Fruit fly (Drosophila melanogaster) whole organism, embryonic: ENCODE data around the gene Tnpo.

Experiments
- CG10321 ChIP-seq: fragments of 200-800 bp; sonication (Bioruptor generic); IDR thresholded peaks from 2 replicates; pipeline ENCODE4 v1.3.6; 2022; ENCODE audit warnings: missing biosample characterization, missing genetic modification characterization
- CG11093 ChIP-seq: fragments of 200-800 bp; sonication (Bioruptor generic); IDR thresholded peaks from 3 replicates; pipeline ENCODE4 v1.3.6; 2022; ENCODE audit warnings: missing biosample characterization, missing genetic modification characterization
- CG13894 ChIP-seq: fragments of 200-800 bp; sonication (Bioruptor generic); optimal IDR thresholded peaks from 3 replicates; lab custom pipeline; 2018; ENCODE audit warnings: missing biosample characterization, mild to moderate bottlenecking, missing genetic modification characterization, moderate library complexity
- CG16863 ChIP-seq: fragments of 200-800 bp; sonication (Bioruptor generic); optimal IDR thresholded peaks from 3 replicates; lab custom pipeline; 2016; ENCODE audit warnings: missing biosample characterization, missing genetic modification characterization
- CG1832 ChIP-seq: fragments of 200-800 bp; sonication (Bioruptor generic); optimal IDR thresholded peaks from 2 replicates; lab custom pipeline; 2017; ENCODE audit warnings: missing biosample characterization, mild to moderate bottlenecking, missing genetic modification characterization, inconsistent platforms
- CG3407 ChIP-seq: fragments of 200-800 bp; sonication (Bioruptor generic); optimal IDR thresholded peaks from 2 replicates; lab custom pipeline; 2018; ENCODE audit warnings: missing biosample characterization, mild to moderate bottlenecking, missing genetic modification characterization
- CG34422 ChIP-seq: fragments of 200-800 bp; sonication (Bioruptor generic); IDR thresholded peaks from 3 replicates; pipeline ENCODE4 v1.3.6; 2022; ENCODE audit warnings: missing biosample characterization, missing genetic modification characterization
- CG4328 ChIP-seq: fragments of 200-800 bp; sonication (Bioruptor generic); optimal IDR thresholded peaks from 3 replicates; lab custom pipeline; 2017; ENCODE audit warnings: missing biosample characterization, missing genetic modification reagents, missing genetic modification characterization
- CG43689 ChIP-seq: fragments of 200-800 bp; sonication (Bioruptor generic); IDR thresholded peaks from 2 replicates; pipeline ENCODE4 v1.3.6; 2022; ENCODE audit warnings: missing biosample characterization, missing genetic modification characterization
- CG4617 ChIP-seq: fragments of 200-800 bp; sonication (Bioruptor generic); optimal IDR thresholded peaks from 3 replicates; lab custom pipeline; 2016; ENCODE audit warnings: missing biosample characterization, missing genetic modification characterization, borderline replicate concordance
- CG8765 ChIP-seq: fragments of 200-800 bp; sonication (Bioruptor generic); IDR thresholded peaks from 2 replicates; pipeline ENCODE4 v1.3.6; 2022; ENCODE audit warnings: missing biosample characterization, missing genetic modification characterization
- CG9727 ChIP-seq: fragments of 200-800 bp; sonication (Bioruptor generic); optimal IDR thresholded peaks from 3 replicates; lab custom pipeline; 2017; ENCODE audit warnings: missing biosample characterization, mild to moderate bottlenecking, missing genetic modification characterization
- Eip74EF ChIP-seq, 2 experiments: fragments of 200-800 bp in 1 of 2; fragments of >200 bp in 1 of 2; sonication (Bioruptor generic) in 1 of 2; optimal IDR thresholded peaks; 2 replicates each; lab custom pipeline; 2017 to 2019; ENCODE audit warnings: missing biosample characterization in 2 of 2, missing genetic modification characterization in 2 of 2, mild to moderate bottlenecking in 1 of 2, moderate library complexity in 1 of 2
- HLH3B ChIP-seq: fragments of 200-800 bp; sonication (Bioruptor generic); IDR thresholded peaks from 2 replicates; pipeline ENCODE4 v1.3.6; 2022; ENCODE audit warnings: missing biosample characterization, missing genetic modification characterization
- MESR4 ChIP-seq: fragments of 200-800 bp; sonication (Bioruptor generic); optimal IDR thresholded peaks from 2 replicates; lab custom pipeline; 2018; ENCODE audit warnings: missing biosample characterization, mild to moderate bottlenecking, missing genetic modification characterization, moderate library complexity
- MTF-1 ChIP-seq: fragments of 200-800 bp; sonication (Bioruptor generic); optimal IDR thresholded peaks from 2 replicates; lab custom pipeline; 2018; ENCODE audit warnings: missing biosample characterization, mild to moderate bottlenecking, missing genetic modification characterization, borderline replicate concordance
- Mes4 ChIP-seq: fragments of 200-800 bp; sonication (Bioruptor generic); optimal IDR thresholded peaks from 2 replicates; lab custom pipeline; 2016; ENCODE audit warnings: missing biosample characterization, missing genetic modification characterization
- Neu2 ChIP-seq: fragments of 200-800 bp; sonication (Bioruptor generic); optimal IDR thresholded peaks from 3 replicates; lab custom pipeline; 2016; ENCODE audit warnings: missing biosample characterization, missing genetic modification characterization, borderline replicate concordance
- PHDP ChIP-seq: fragments of 200-800 bp; sonication (Bioruptor generic); optimal IDR thresholded peaks from 3 replicates; lab custom pipeline; 2018; ENCODE audit warnings: missing biosample characterization, mild to moderate bottlenecking, missing genetic modification characterization, moderate library complexity
- Pdp1 ChIP-seq, 2 experiments: fragments of 200-800 bp; sonication (Bioruptor generic); optimal IDR thresholded peaks; 3 replicates each; lab custom pipeline; 2016; ENCODE audit warnings: missing biosample characterization in 2 of 2, missing genetic modification characterization in 2 of 2, mild to moderate bottlenecking in 1 of 2, moderate library complexity in 1 of 2
- Scr ChIP-seq: fragments of 200-800 bp; sonication (Bioruptor generic); IDR thresholded peaks from 2 replicates; pipeline ENCODE4 v1.3.6; 2022; ENCODE audit warnings: missing biosample characterization, missing genetic modification characterization; ENCODE audit not compliant: partially characterized antibody
- Sin3A ChIP-seq: fragments of >200 bp; optimal IDR thresholded peaks from 2 replicates; lab custom pipeline; 2018
- Taf1 ChIP-seq: fragments of 200-800 bp; sonication (Bioruptor generic); IDR thresholded peaks from 2 replicates; pipeline ENCODE4 v1.3.6; 2022; ENCODE audit warnings: missing biosample characterization, missing genetic modification characterization
- YL-1 ChIP-seq: fragments of 200-800 bp; sonication (Bioruptor generic); optimal IDR thresholded peaks from 3 replicates; lab custom pipeline; 2017; ENCODE audit warnings: missing biosample characterization, mild to moderate bottlenecking, missing genetic modification characterization
- cg ChIP-seq: fragments of 200-800 bp; sonication (Bioruptor generic); optimal IDR thresholded peaks from 3 replicates; lab custom pipeline; 2019; ENCODE audit warnings: missing biosample characterization, mild to moderate bottlenecking, missing genetic modification characterization, moderate library complexity
- chn ChIP-seq: fragments of 200-800 bp; sonication (Bioruptor generic); optimal IDR thresholded peaks from 2 replicates; lab custom pipeline; 2016; ENCODE audit warnings: missing biosample characterization, missing genetic modification characterization
- ci ChIP-seq: fragments of 200-800 bp; sonication (Bioruptor generic); IDR thresholded peaks from 3 replicates; pipeline ENCODE4 v1.3.6; 2022; ENCODE audit warnings: missing biosample characterization, missing genetic modification characterization
- esg ChIP-seq: fragments of 200-800 bp; sonication (Bioruptor generic); conservative IDR thresholded peaks from 2 replicates; pipeline ENCODE4 v1.3.6; 2022; ENCODE audit warnings: missing biosample characterization, missing genetic modification characterization
- ftz-f1 ChIP-seq: fragments of 200-800 bp; sonication (Bioruptor generic); optimal IDR thresholded peaks from 2 replicates; lab custom pipeline; 2016; ENCODE audit warnings: missing biosample characterization, missing genetic modification characterization
- inv ChIP-seq: fragments of 200-800 bp; sonication (Bioruptor generic); IDR thresholded peaks from 2 replicates; pipeline ENCODE4 v1.3.6; 2022; ENCODE audit warnings: missing biosample characterization, missing genetic modification characterization; ENCODE audit not compliant: partially characterized antibody
- lab ChIP-seq: fragments of 200-800 bp; sonication (Bioruptor generic); optimal IDR thresholded peaks from 3 replicates; lab custom pipeline; 2017; ENCODE audit warnings: missing biosample characterization, missing genetic modification characterization, mild to moderate bottlenecking, moderate library complexity, missing genetic modification reagents
- onecut ChIP-seq: fragments of 200-800 bp; sonication (Bioruptor generic); IDR thresholded peaks from 2 replicates; pipeline ENCODE4 v1.3.6; 2022; ENCODE audit warnings: missing biosample characterization, missing genetic modification characterization
- phol ChIP-seq: fragments of 200-800 bp; sonication (Bioruptor generic); optimal IDR thresholded peaks from 3 replicates; lab custom pipeline; 2018; ENCODE audit warnings: missing biosample characterization, mild to moderate bottlenecking, missing genetic modification characterization, moderate library complexity
- sim ChIP-seq: fragments of 200-800 bp; sonication (Bioruptor generic); IDR thresholded peaks from 2 replicates; pipeline ENCODE4 v1.3.6; 2022; ENCODE audit warnings: missing biosample characterization, missing genetic modification characterization
- trem ChIP-seq: fragments of 200-800 bp; optimal IDR thresholded peaks from 3 replicates; lab custom pipeline; 2019; ENCODE audit warnings: missing biosample characterization, mild to moderate bottlenecking, missing genetic modification characterization, moderate library complexity
- ttk ChIP-seq: fragments of 200-800 bp; sonication (Bioruptor generic); IDR thresholded peaks from 2 replicates; pipeline ENCODE4 v2.1.2; 2022; ENCODE audit warnings: missing biosample characterization, missing genetic modification characterization
- wek ChIP-seq: fragments of 200-800 bp; sonication (Bioruptor generic); optimal IDR thresholded peaks from 3 replicates; lab custom pipeline; 2018; ENCODE audit warnings: missing biosample characterization, mild to moderate bottlenecking, missing genetic modification characterization, moderate library complexity

Tnpo gene

dm6 chr3L:6188995-6189927 lies 4.0 kb upstream of the Tnpo start, which contains the start of the genes D19A and CG7386 (continued):
- TF ChIP-seq MTF-1 (GFP tag; lab: Kevin White, UChicago) (peak; percentile 8), ttk (GFP tag; lab: Robert Waterston, UW) (peak; percentile 37; the same call in 1 of the 2 replicates), ci (peak; percentile 75)
- TF ChIP-seq, all 482 proteins: peak for 288

- TF ChIP-seq CG4617 (GFP tag; lab: Kevin White, UChicago) (peak; percentile 68), MESR4 (GFP tag; lab: Kevin White, UChicago) (peak; percentile 73), YL-1 (peak; percentile 24), Taf1 (GFP tag; lab: Robert Waterston, UW) (no peak), CG1832 (peak; percentile 56), inv (GFP tag; lab: Robert Waterston, UW) (0 out of 2 replicates have a peak, but pooled peaks have one; percentile 4), ftz-f1 (peak; percentile 95), phol (peak; percentile 70), onecut (no peak), Sin3A (peak; percentile 51), ttk (GFP tag; lab: Robert Waterston, UW) (peak; percentile 66), CG16863 (GFP tag; lab: Kevin White, UChicago) (no peak), cg (peak; percentile 80), CG34422 (GFP tag; lab: Robert Waterston, UW) (peak; percentile 17; the same call in 1 of the 3 replicates), CG10321 (GFP tag; lab: Robert Waterston, UW) (0 out of 2 replicates have a peak, but pooled peaks have one; percentile 28), Scr (GFP tag; lab: Robert Waterston, UW) (0 out of 2 replicates have a peak, but pooled peaks have one; percentile 44), trem (tag; lab: Kevin White, UChicago) (no peak)
Observed at dm6 chr3L:6193556-6194114, 355 bp downstream of the Tnpo start.

- TF ChIP-seq CG11093 (no peak), sim (GFP tag; lab: Robert Waterston, UW) (no peak), HLH3B (no peak), Neu2 (no peak), PHDP (tag; lab: Kevin White, UChicago) (no peak), CG43689 (no peak), chn (GFP tag; lab: Kevin White, UChicago) (no peak), CG3407 (GFP tag; lab: Kevin White, UChicago) (no peak), lab (GFP tag; lab: Kevin White, UChicago) (no peak), esg (GFP tag; lab: Robert Waterston, UW) (no peak), Eip74EF (GFP tag; optimal IDR thresholded peaks at IDR 0.05; lab: Kevin White, UChicago) (no peak), CG9727 (no peak), Pdp1 (GFP tag; optimal IDR thresholded peaks at IDR 0.05; lab: Kevin White, UChicago) (no peak), CG4328 (no peak), CG8765 (GFP tag; lab: Robert Waterston, UW) (no peak), Mes4 (no peak), wek (no peak), CG13894 (tag; lab: Kevin White, UChicago) (no peak)
Observed at dm6 chr3L:6200173-6200572, 6.9 kb downstream of the Tnpo start, which contains the start of gene CG8219. Gene CG8219, plus strand, starts transcription at chr3L:6200473.
